Fruit fly (Drosophila melanogaster): ENCODE measurements around the gene Mettl3.

Mettl3 gene

dm6 chr3R:24058041-24058440, 26.1 kb downstream of the Mettl3 start, which contains the start of gene SMC1 (continued):
- peak; percentile 88 for TF ChIP-seq trem (tag; optimal IDR thresholded peaks at IDR 0.05)
- no peak for TF ChIP-seq en (GFP tag; optimal IDR thresholded peaks at IDR 0.05)
- TF ChIP-seq mld (GFP tag; IDR thresholded peaks at IDR 0.05; ENCODE audit: partially characterized antibody): peak; percentile 99
- TF ChIP-seq dati (GFP tag; IDR thresholded peaks at IDR 0.05): no peak
- TF ChIP-seq lilli (GFP tag; optimal IDR thresholded peaks at IDR 0.05): peak; percentile 56
- no peak for TF ChIP-seq Vsx1 (GFP tag; optimal IDR thresholded peaks at IDR 0.05)
- peak; percentile 18 for TF ChIP-seq CG13775 (GFP tag; optimal IDR thresholded peaks at IDR 0.05)
- no peak for TF ChIP-seq lola (GFP tag; optimal IDR thresholded peaks at IDR 0.05)
- TF ChIP-seq CG18011 (GFP tag; optimal IDR thresholded peaks at IDR 0.05): no peak
- TF ChIP-seq CG3847 (GFP tag; IDR thresholded peaks at IDR 0.05): no peak
- no peak for TF ChIP-seq Hr3 (GFP tag; optimal IDR thresholded peaks at IDR 0.05)
- TF ChIP-seq CG2889 (GFP tag; IDR thresholded peaks at IDR 0.05): no peak
- TF ChIP-seq CrebB (tag; optimal IDR thresholded peaks at IDR 0.05): peak; percentile 24
- no peak for TF ChIP-seq peb (GFP tag; IDR thresholded peaks at IDR 0.05)
- TF ChIP-seq CG12659 (GFP tag; optimal IDR thresholded peaks at IDR 0.05): peak; percentile 83
- peak; percentile 99 for TF ChIP-seq unc-4 (GFP tag; IDR thresholded peaks at IDR 0.05; ENCODE audit: partially characterized antibody)
- no peak for TF ChIP-seq CG11456 (GFP tag; IDR thresholded peaks at IDR 0.05)
- no peak for TF ChIP-seq tio (GFP tag; optimal IDR thresholded peaks at IDR 0.05)
- peak; percentile 72 for TF ChIP-seq slbo (GFP tag; IDR thresholded peaks at IDR 0.05)
- peak; percentile 70 for TF ChIP-seq NC2β (GFP tag; optimal IDR thresholded peaks at IDR 0.05)
- no peak for TF ChIP-seq CG10209 (GFP tag; optimal IDR thresholded peaks at IDR 0.05)
- TF ChIP-seq CG6683 (GFP tag; optimal IDR thresholded peaks at IDR 0.05): peak; percentile 6
- no peak for TF ChIP-seq cg (GFP tag; optimal IDR thresholded peaks at IDR 0.05)
- no peak for TF ChIP-seq pan (optimal IDR thresholded peaks at IDR 0.05)
- peak in 1 of 2 experiments; percentile 44 for TF ChIP-seq pan (GFP tag; optimal IDR thresholded peaks at IDR 0.05 in 1 of 2, IDR thresholded peaks at IDR 0.05 in 1 of 2)
- no peak for TF ChIP-seq Lim3 (GFP tag; IDR thresholded peaks at IDR 0.05)
- TF ChIP-seq dpn (GFP tag; optimal IDR thresholded peaks at IDR 0.05): peak; percentile 43 to 61
- TF ChIP-seq Doc3 (GFP tag; IDR thresholded peaks at IDR 0.05; ENCODE audit: partially characterized antibody): peak; percentile 99
- TF ChIP-seq CG8388 (GFP tag; optimal IDR thresholded peaks at IDR 0.05): no peak
- TF ChIP-seq Hand (GFP tag; optimal IDR thresholded peaks at IDR 0.05): no peak
- peak; percentile 13 for TF ChIP-seq tin (GFP tag; optimal IDR thresholded peaks at IDR 0.05)
- no peak for TF ChIP-seq CG15011 (GFP tag; optimal IDR thresholded peaks at IDR 0.05)
- peak; percentile 38; the same call in 1 of the 2 replicates for TF ChIP-seq Atf6 (GFP tag; IDR thresholded peaks at IDR 0.05)
- no peak for TF ChIP-seq aop (GFP tag; IDR thresholded peaks at IDR 0.05)
- no peak for TF ChIP-seq Usf (GFP tag; optimal IDR thresholded peaks at IDR 0.05)
- TF ChIP-seq danr (GFP tag; IDR thresholded peaks at IDR 0.05): no peak
- TF ChIP-seq ara (GFP tag; IDR thresholded peaks at IDR 0.05): no peak
- TF ChIP-seq dm (GFP tag; optimal IDR thresholded peaks at IDR 0.05): peak; percentile 41
- no peak for TF ChIP-seq odd (GFP tag; optimal IDR thresholded peaks at IDR 0.05)
- no peak for TF ChIP-seq prd (optimal IDR thresholded peaks at IDR 0.05)
- no peak for TF ChIP-seq prd (GFP tag; IDR thresholded peaks at IDR 0.05)
- TF ChIP-seq MTF-1 (GFP tag; optimal IDR thresholded peaks at IDR 0.05; ENCODE audit: borderline replicate concordance): no peak
- TF ChIP-seq CG17385 (GFP tag; optimal IDR thresholded peaks at IDR 0.05): no peak
- TF ChIP-seq pb (GFP tag; optimal IDR thresholded peaks at IDR 0.05): no peak
- peak; percentile 37; the same call in 1 of the 2 replicates for TF ChIP-seq E2f1 (GFP tag; IDR thresholded peaks at IDR 0.05)
- TF ChIP-seq Doc2 (GFP tag; IDR thresholded peaks at IDR 0.05): no peak
- TF ChIP-seq toy (GFP tag; IDR thresholded peaks at IDR 0.05): no peak
- TF ChIP-seq CG1647 (GFP tag; optimal IDR thresholded peaks at IDR 0.05): peak; percentile 25
- peak; percentile 81; the same call in 1 of the 2 replicates for TF ChIP-seq sob (GFP tag; IDR thresholded peaks at IDR 0.05)
- peak; percentile 79 for TF ChIP-seq stwl (tag; optimal IDR thresholded peaks at IDR 0.05)
- 0 out of 2 replicates have a peak, but pooled peaks have one; percentile 23 for TF ChIP-seq Awh (GFP tag; IDR thresholded peaks at IDR 0.05)
- TF ChIP-seq CG2199 (GFP tag; IDR thresholded peaks at IDR 0.05): peak; percentile 41; the same call in 1 of the 3 replicates

Data from whole organism, embryonic.